Worm (Caenorhabditis elegans) whole organism, young adult: ENCODE measurements around the gene F18F11.4.

Experiments
- B0261.1 ChIP-seq: sonication (generic microtip); optimal IDR thresholded peaks from 2 replicates; lab custom pipeline; 2016; ENCODE audit warnings: mild to moderate bottlenecking, missing genetic modification characterization, moderate library complexity, missing compliant biosample characterization
- F10E7.11 ChIP-seq: sonication (generic microtip); optimal IDR thresholded peaks from 2 replicates; lab custom pipeline; 2017; ENCODE audit warnings: mild to moderate bottlenecking, missing genetic modification characterization, moderate library complexity, missing compliant biosample characterization
- F22D6.2 ChIP-seq: sonication (generic microtip); optimal IDR thresholded peaks from 2 replicates; lab custom pipeline; 2016; ENCODE audit warnings: mild to moderate bottlenecking, missing genetic modification characterization, missing compliant biosample characterization
- F23B12.7 ChIP-seq: sonication (generic microtip); optimal IDR thresholded peaks from 2 replicates; lab custom pipeline; 2017; ENCODE audit warnings: missing genetic modification characterization, mild to moderate bottlenecking, missing compliant biosample characterization, antibody characterized with exemption, moderate library complexity; ENCODE audit not compliant: insufficient read depth
- F57A8.1 ChIP-seq: fragments of 200-800 bp; sonication (Bioruptor generic); optimal IDR thresholded peaks from 2 replicates; lab custom pipeline; 2018; ENCODE audit warnings: mild to moderate bottlenecking, missing genetic modification characterization, moderate library complexity, missing compliant biosample characterization
- F57C9.4 ChIP-seq: sonication (generic microtip); optimal IDR thresholded peaks from 2 replicates; lab custom pipeline; 2017; ENCODE audit warnings: mild to moderate bottlenecking, missing genetic modification characterization, missing compliant biosample characterization
- K12H6.12 ChIP-seq: fragments of 200-800 bp; sonication (Bioruptor generic); optimal IDR thresholded peaks from 2 replicates; lab custom pipeline; 2018; ENCODE audit warnings: mild to moderate bottlenecking, missing genetic modification characterization, missing compliant biosample characterization
- Y53F4B.3 ChIP-seq: fragments of 200-800 bp; sonication (Bioruptor generic); IDR thresholded peaks from 2 replicates; pipeline ENCODE4 v1.3.6; 2022; ENCODE audit warnings: missing genetic modification reagents, missing genetic modification characterization, missing compliant biosample characterization
- Y53G8AR.9 ChIP-seq: fragments of 200-800 bp; sonication (Bioruptor generic); conservative IDR thresholded peaks from 2 replicates; pipeline ENCODE4 v1.3.6; 2022; ENCODE audit warnings: missing genetic modification reagents, missing genetic modification characterization, missing compliant biosample characterization
- Y56A3A.18 ChIP-seq: fragments of 200-800 bp; sonication (Bioruptor generic); IDR thresholded peaks from 2 replicates; pipeline ENCODE4 v1.3.6; 2022; ENCODE audit warnings: missing genetic modification reagents, missing genetic modification characterization, missing compliant biosample characterization
- Y79H2A.3 ChIP-seq: fragments of 200-800 bp; sonication (Bioruptor generic); conservative IDR thresholded peaks from 2 replicates; pipeline ENCODE4 v1.3.6; 2022; ENCODE audit warnings: missing genetic modification reagents, missing genetic modification characterization, missing compliant biosample characterization
- aptf-3 ChIP-seq: fragments of 200-800 bp; sonication (Bioruptor generic); IDR thresholded peaks from 2 replicates; pipeline ENCODE4 v1.3.6; 2022; ENCODE audit warnings: missing genetic modification characterization, missing compliant biosample characterization
- atf-7 ChIP-seq: sonication (generic microtip); optimal IDR thresholded peaks from 2 replicates; lab custom pipeline; 2017; ENCODE audit warnings: mild to moderate bottlenecking, missing genetic modification characterization, missing compliant biosample characterization
- athp-1 ChIP-seq: sonication (generic microtip); optimal IDR thresholded peaks from 2 replicates; lab custom pipeline; 2017; ENCODE audit warnings: mild to moderate bottlenecking, missing genetic modification characterization, missing compliant biosample characterization
- attf-5 ChIP-seq: fragments of 200-800 bp; sonication (Bioruptor generic); optimal IDR thresholded peaks from 2 replicates; lab custom pipeline; 2018; ENCODE audit warnings: mild to moderate bottlenecking, missing genetic modification characterization, missing compliant biosample characterization
- bed-1 ChIP-seq: fragments of 200-800 bp; sonication (Bioruptor generic); IDR thresholded peaks from 2 replicates; pipeline ENCODE4 v1.3.6; 2022; ENCODE audit warnings: missing genetic modification reagents, missing genetic modification characterization, missing compliant biosample characterization
- ccch-3 ChIP-seq: fragments of 200-800 bp; sonication (Bioruptor generic); optimal IDR thresholded peaks from 2 replicates; lab custom pipeline; 2018; ENCODE audit warnings: mild to moderate bottlenecking, missing genetic modification characterization, missing compliant biosample characterization
- cebp-1 ChIP-seq, 2 experiments: fragments of 200-800 bp in 1 of 2; sonication (Bioruptor generic) in 1 of 2; sonication (generic microtip) in 1 of 2; IDR thresholded peaks in 1 of 2; optimal IDR thresholded peaks in 1 of 2; 2 replicates each; pipeline versions ENCODE4 v1.3.6 to Lab custom; 2017 to 2022; ENCODE audit warnings: missing compliant biosample characterization in 2 of 2, missing genetic modification characterization in 2 of 2, mild to moderate bottlenecking in 1 of 2, missing genetic modification reagents in 1 of 2, moderate library complexity in 1 of 2
- ceh-40 ChIP-seq: fragments of 200-800 bp; sonication (Bioruptor generic); IDR thresholded peaks from 2 replicates; pipeline ENCODE4 v1.3.6; 2022; ENCODE audit warnings: missing genetic modification characterization, missing compliant biosample characterization
- ceh-58 ChIP-seq: fragments of 200-800 bp; sonication (Bioruptor generic); IDR thresholded peaks from 2 replicates; pipeline ENCODE4 v1.3.6; 2022; ENCODE audit warnings: missing genetic modification characterization, missing compliant biosample characterization
- egl-44 ChIP-seq: fragments of 200-800 bp; sonication (Bioruptor generic); IDR thresholded peaks from 2 replicates; pipeline ENCODE4 v1.3.6; 2022; ENCODE audit warnings: missing genetic modification reagents, missing genetic modification characterization, missing compliant biosample characterization
- fkh-3 ChIP-seq: sonication (generic microtip); optimal IDR thresholded peaks from 2 replicates; lab custom pipeline; 2016; ENCODE audit warnings: mild to moderate bottlenecking, missing genetic modification characterization, missing compliant biosample characterization
- gei-17 ChIP-seq: fragments of 200-800 bp; sonication (Bioruptor generic); optimal IDR thresholded peaks from 2 replicates; lab custom pipeline; 2018; ENCODE audit warnings: mild to moderate bottlenecking, missing genetic modification characterization, missing compliant biosample characterization
- him-1 ChIP-seq: sonication (generic microtip); optimal IDR thresholded peaks from 2 replicates; lab custom pipeline; 2016; ENCODE audit warnings: missing genotype, missing genetic modification reagents, missing genetic modification characterization, missing compliant biosample characterization
- hmg-1.2 ChIP-seq: fragments of 200-800 bp; sonication (Bioruptor generic); IDR thresholded peaks from 2 replicates; pipeline ENCODE4 v1.3.6; 2022; ENCODE audit warnings: missing genetic modification reagents, missing genetic modification characterization, missing compliant biosample characterization
- hmg-20 ChIP-seq: fragments of 200-800 bp; sonication (Bioruptor generic); IDR thresholded peaks from 2 replicates; pipeline ENCODE4 v1.3.6; 2022; ENCODE audit warnings: missing genetic modification reagents, missing genetic modification characterization, missing compliant biosample characterization
- hrde-1 ChIP-seq: sonication (generic microtip); optimal IDR thresholded peaks from 2 replicates; lab custom pipeline; 2016; ENCODE audit warnings: missing genetic modification characterization, mild to moderate bottlenecking, missing compliant biosample characterization, moderate library complexity, missing genotype, missing genetic modification reagents, borderline replicate concordance
- let-526 ChIP-seq: fragments of 200-800 bp; sonication (Bioruptor generic); IDR thresholded peaks from 2 replicates; pipeline ENCODE4 v1.3.6; 2022; ENCODE audit warnings: missing genetic modification reagents, missing genetic modification characterization, missing compliant biosample characterization
- lin-40 ChIP-seq: sonication (generic microtip); optimal IDR thresholded peaks from 2 replicates; lab custom pipeline; 2016; ENCODE audit warnings: missing genetic modification characterization, mild to moderate bottlenecking, missing compliant biosample characterization, missing genotype, missing genetic modification reagents
- lsy-27 ChIP-seq: sonication (generic microtip); optimal IDR thresholded peaks from 2 replicates; lab custom pipeline; 2017; ENCODE audit warnings: missing genetic modification characterization, mild to moderate bottlenecking, missing compliant biosample characterization, antibody characterized with exemption, missing genotype, borderline replicate concordance; ENCODE audit not compliant: insufficient read depth
- madf-10 ChIP-seq: sonication (generic microtip); optimal IDR thresholded peaks from 2 replicates; lab custom pipeline; 2016; ENCODE audit warnings: mild to moderate bottlenecking, missing genetic modification characterization, missing compliant biosample characterization
- madf-8 ChIP-seq: fragments of 200-800 bp; sonication (Bioruptor generic); conservative IDR thresholded peaks from 2 replicates; pipeline ENCODE4 v1.3.6; 2022; ENCODE audit warnings: missing genetic modification reagents, missing genetic modification characterization, missing compliant biosample characterization
- mel-28 ChIP-seq: sonication (generic microtip); optimal IDR thresholded peaks from 2 replicates; lab custom pipeline; 2016; ENCODE audit warnings: borderline replicate concordance, mild to moderate bottlenecking, missing genetic modification characterization, missing compliant biosample characterization
- mxl-1 ChIP-seq: sonication (generic microtip); optimal IDR thresholded peaks from 2 replicates; lab custom pipeline; 2016; ENCODE audit warnings: missing genetic modification characterization, missing compliant biosample characterization
- nfya-1 ChIP-seq: sonication (generic microtip); optimal IDR thresholded peaks from 2 replicates; lab custom pipeline; 2017; ENCODE audit warnings: antibody characterized with exemption, missing compliant biosample characterization, missing genetic modification characterization, borderline replicate concordance; ENCODE audit not compliant: insufficient read depth
- nhr-120 ChIP-seq: fragments of 200-800 bp; sonication (Bioruptor generic); IDR thresholded peaks from 2 replicates; pipeline ENCODE4 v1.3.6; 2022; ENCODE audit warnings: missing genetic modification characterization, missing compliant biosample characterization
- nhr-80 ChIP-seq: sonication (generic microtip); optimal IDR thresholded peaks from 2 replicates; lab custom pipeline; 2016; ENCODE audit warnings: missing genetic modification characterization, missing compliant biosample characterization
- nhr-90 ChIP-seq: sonication (generic microtip); optimal IDR thresholded peaks from 2 replicates; lab custom pipeline; 2016; ENCODE audit warnings: missing genotype, mild to moderate bottlenecking, missing genetic modification characterization, missing compliant biosample characterization
- pha-4 ChIP-seq: fragments of 150-350 bp; sonication (generic microtip); optimal IDR thresholded peaks from 2 replicates; lab custom pipeline; 2014; ENCODE audit warnings: missing biosample characterization, missing genetic modification reagents, missing genetic modification characterization
- rec-8 ChIP-seq, 2 experiments: sonication (generic microtip); optimal IDR thresholded peaks; 2 replicates each; lab custom pipeline; 2016; ENCODE audit warnings: mild to moderate bottlenecking in 2 of 2, missing genetic modification characterization in 2 of 2, missing genetic modification reagents in 2 of 2, missing genotype in 2 of 2, missing biosample characterization in 1 of 2, missing compliant biosample characterization in 1 of 2, moderate library complexity in 1 of 2
- repo-1 ChIP-seq: sonication (generic microtip); optimal IDR thresholded peaks from 2 replicates; lab custom pipeline; 2017; ENCODE audit warnings: mild to moderate bottlenecking, missing genetic modification characterization, missing compliant biosample characterization
- snpc-1.1 ChIP-seq: sonication (generic microtip); optimal IDR thresholded peaks from 2 replicates; lab custom pipeline; 2017; ENCODE audit warnings: missing genetic modification characterization, mild to moderate bottlenecking, missing compliant biosample characterization, antibody characterized with exemption, moderate library complexity, missing genotype, missing genetic modification reagents; ENCODE audit not compliant: insufficient read depth
- tbp1 ChIP-seq: fragments of 200-800 bp; sonication (Bioruptor generic); optimal IDR thresholded peaks from 2 replicates; lab custom pipeline; 2018; ENCODE audit warnings: mild to moderate bottlenecking, missing genetic modification characterization, missing compliant biosample characterization
- tbx-9 ChIP-seq: sonication (generic microtip); optimal IDR thresholded peaks from 2 replicates; lab custom pipeline; 2016; ENCODE audit warnings: borderline replicate concordance, missing genetic modification characterization, inconsistent platforms, missing compliant biosample characterization
- unc-130 ChIP-seq: sonication (generic microtip); optimal IDR thresholded peaks from 2 replicates; lab custom pipeline; 2016; ENCODE audit warnings: missing genetic modification reagents, missing genetic modification characterization, missing compliant biosample characterization
- ztf-22 ChIP-seq: fragments of 200-800 bp; sonication (Bioruptor generic); optimal IDR thresholded peaks from 2 replicates; lab custom pipeline; 2018; ENCODE audit warnings: mild to moderate bottlenecking, missing genetic modification characterization, moderate library complexity, missing compliant biosample characterization
- ztf-6 ChIP-seq: fragments of 200-800 bp; sonication (Bioruptor generic); IDR thresholded peaks from 2 replicates; pipeline ENCODE4 v1.3.6; 2022; ENCODE audit warnings: missing genetic modification reagents, missing genetic modification characterization, missing compliant biosample characterization

Gene F18F11.4

ce11 chrIV:322497-322896, 8.1 kb upstream of the F18F11.4 start, which contains the start of gene grl-26 (continued):
- TF ChIP-seq F23B12.7 (tag; lab: Kevin White, UChicago) (peak; percentile 89), gei-17 (no peak), Y53F4B.3 (GFP tag; lab: Robert Waterston, UW) (0 out of 2 replicates have a peak, but pooled peaks have one; percentile 12), ztf-6 (no peak), madf-8 (GFP tag; lab: Robert Waterston, UW) (no peak), B0261.1 (tag; lab: Kevin White, UChicago) (peak; percentile 90), F57A8.1 (GFP tag; lab: Kevin White, UChicago) (no peak), hmg-1.2 (GFP tag; lab: Robert Waterston, UW) (peak; percentile 71), rec-8 (tag; optimal IDR thresholded peaks at IDR 0.05; lab: Kevin White, UChicago) (peak; percentile 67 to 75), him-1 (peak; percentile 89), F22D6.2 (tag; lab: Kevin White, UChicago) (no peak), ccch-3 (GFP tag; lab: Kevin White, UChicago) (no peak), tbx-9 (no peak), athp-1 (tag; lab: Kevin White, UChicago) (peak; percentile 54), fkh-3 (tag; lab: Kevin White, UChicago) (no peak), hmg-20 (GFP tag; lab: Robert Waterston, UW) (0 out of 2 replicates have a peak, but pooled peaks have one; percentile 14), aptf-3 (no peak), madf-10 (peak; percentile 71), mxl-1 (tag; lab: Kevin White, UChicago) (peak; percentile 57), repo-1 (tag; lab: Kevin White, UChicago) (peak; percentile 53), cebp-1 (GFP tag; IDR thresholded peaks at IDR 0.05; lab: Robert Waterston, UW) (no peak; the same call in 1 of the 2 replicates), cebp-1 (tag; optimal IDR thresholded peaks at IDR 0.05; lab: Kevin White, UChicago) (no peak), ztf-22 (GFP tag; lab: Kevin White, UChicago) (no peak), attf-5 (GFP tag; lab: Kevin White, UChicago) (peak; percentile 55), let-526 (GFP tag; lab: Robert Waterston, UW) (peak; percentile 73; the same call in 1 of the 2 replicates), Y56A3A.18 (peak; percentile 85), egl-44 (GFP tag; lab: Robert Waterston, UW) (0 out of 2 replicates have a peak, but pooled peaks have one; percentile 62), Y79H2A.3 (GFP tag; lab: Robert Waterston, UW) (0 out of 2 replicates have a peak, but pooled peaks have one; percentile 22), snpc-1.1 (peak; percentile 42), nhr-120 (GFP tag; lab: Robert Waterston, UW) (0 out of 2 replicates have a peak, but pooled peaks have one; percentile 15), ceh-40 (peak; percentile 86), hrde-1 (tag; lab: Kevin White, UChicago) (no peak), tbp1 (peak; percentile 98), lsy-27 (peak; percentile 83), nhr-80 (tag; lab: Kevin White, UChicago) (peak; percentile 43), mel-28 (no peak), K12H6.12 (tag; lab: Kevin White, UChicago) (peak; percentile 36), F57C9.4 (no peak), Y53G8AR.9 (0 out of 2 replicates have a peak, but pooled peaks have one; percentile 29), atf-7 (tag; lab: Kevin White, UChicago) (peak; percentile 1), unc-130 (no peak), ceh-58 (no peak), F10E7.11 (tag; lab: Kevin White, UChicago) (no peak), lin-40 (tag; lab: Kevin White, UChicago) (no peak), bed-1 (GFP tag; lab: Robert Waterston, UW) (no peak), pha-4 (tag; lab: Kevin White, UChicago) (no peak), nfya-1 (tag; lab: Kevin White, UChicago) (no peak), nhr-90 (tag; lab: Kevin White, UChicago) (peak; percentile 85)
